Fruit fly (Drosophila melanogaster) whole organism, embryonic: ENCODE measurements around the gene CG46313.
A peak's percentile ranks its signal among the peaks of the same experiment; 100 is the strongest.

ENCODE experiments used
- ATbp ChIP-seq: fragments of 200-800 bp; sonication (Bioruptor generic); optimal IDR thresholded peaks from 2 replicates; lab custom pipeline; 2017; ENCODE audit warnings: missing biosample characterization, mild to moderate bottlenecking, missing genetic modification characterization, missing genetic modification reagents
- Adf1 ChIP-seq: fragments of 200-800 bp; sonication (Bioruptor generic); IDR thresholded peaks from 2 replicates; pipeline ENCODE4 v1.3.6; 2022; ENCODE audit warnings: missing biosample characterization, missing genetic modification characterization
- BtbVII ChIP-seq: fragments of 200-800 bp; sonication (Bioruptor generic); optimal IDR thresholded peaks from 3 replicates; lab custom pipeline; 2017; ENCODE audit warnings: missing biosample characterization, mild to moderate bottlenecking, missing genetic modification characterization
- CG10267 ChIP-seq: fragments of 200-800 bp; sonication (Bioruptor generic); optimal IDR thresholded peaks from 2 replicates; lab custom pipeline; 2018; ENCODE audit warnings: missing biosample characterization, mild to moderate bottlenecking, missing genetic modification characterization, moderate library complexity
- CG10462 ChIP-seq: fragments of 200-800 bp; sonication (Bioruptor generic); optimal IDR thresholded peaks from 2 replicates; lab custom pipeline; 2016; ENCODE audit warnings: missing biosample characterization, missing genetic modification characterization
- CG10959 ChIP-seq: fragments of 200-800 bp; sonication (Bioruptor generic); IDR thresholded peaks from 2 replicates; pipeline ENCODE4 v1.3.6; 2022; ENCODE audit warnings: missing biosample characterization, missing genetic modification characterization
- CG11456 ChIP-seq: fragments of 200-800 bp; sonication (Bioruptor generic); IDR thresholded peaks from 3 replicates; pipeline ENCODE4 v1.3.6; 2022; ENCODE audit warnings: missing biosample characterization, missing genetic modification characterization
- CG1233 ChIP-seq: fragments of 200-800 bp; sonication (Bioruptor generic); optimal IDR thresholded peaks from 4 replicates; lab custom pipeline; 2018; ENCODE audit warnings: missing biosample characterization, mild to moderate bottlenecking, missing genetic modification characterization
- CG14014 ChIP-seq: fragments of 200-800 bp; sonication (Bioruptor generic); IDR thresholded peaks from 2 replicates; pipeline ENCODE4 v1.3.6; 2022; ENCODE audit warnings: missing biosample characterization, missing genetic modification characterization
- CG1529 ChIP-seq: fragments of 200-800 bp; sonication (Bioruptor generic); optimal IDR thresholded peaks from 3 replicates; lab custom pipeline; 2018; ENCODE audit warnings: missing biosample characterization, missing genetic modification characterization
- CG15696 ChIP-seq: fragments of 200-800 bp; sonication (Bioruptor generic); optimal IDR thresholded peaks from 2 replicates; lab custom pipeline; 2019; ENCODE audit warnings: missing biosample characterization, mild to moderate bottlenecking, missing genetic modification characterization, moderate library complexity
- CG17328 ChIP-seq: fragments of 200-800 bp; sonication (Bioruptor generic); IDR thresholded peaks from 2 replicates; pipeline ENCODE4 v1.3.6; 2022; ENCODE audit warnings: missing biosample characterization, missing genetic modification characterization
- CG1832 ChIP-seq: fragments of 200-800 bp; sonication (Bioruptor generic); optimal IDR thresholded peaks from 2 replicates; lab custom pipeline; 2017; ENCODE audit warnings: missing biosample characterization, mild to moderate bottlenecking, missing genetic modification characterization, inconsistent platforms
- CG30403 ChIP-seq: fragments of 200-800 bp; sonication (Bioruptor generic); optimal IDR thresholded peaks from 3 replicates; lab custom pipeline; 2016; ENCODE audit warnings: missing biosample characterization, missing genetic modification characterization
- CG3847 ChIP-seq: fragments of 200-800 bp; sonication (Bioruptor generic); IDR thresholded peaks from 2 replicates; pipeline ENCODE4 v1.3.6; 2022; ENCODE audit warnings: missing biosample characterization, missing genetic modification characterization
- CG4360 ChIP-seq: fragments of 200-800 bp; sonication (Bioruptor generic); IDR thresholded peaks from 2 replicates; pipeline ENCODE4 v1.3.6; 2022; ENCODE audit warnings: missing biosample characterization, missing genetic modification characterization
- CG6854 ChIP-seq: fragments of 200-800 bp; sonication (Bioruptor generic); optimal IDR thresholded peaks from 3 replicates; lab custom pipeline; 2017; ENCODE audit warnings: missing biosample characterization, mild to moderate bottlenecking, missing genetic modification characterization
- CG7372 ChIP-seq: fragments of 200-800 bp; sonication (Bioruptor generic); IDR thresholded peaks from 2 replicates; pipeline ENCODE4 v1.3.6; 2022; ENCODE audit warnings: missing biosample characterization, missing genetic modification characterization
- CG9609 ChIP-seq: fragments of 200-800 bp; sonication (Bioruptor generic); optimal IDR thresholded peaks from 3 replicates; lab custom pipeline; 2016; ENCODE audit warnings: missing biosample characterization, missing genetic modification characterization
- CrebB ChIP-seq: fragments of 200-800 bp; sonication (Bioruptor generic); optimal IDR thresholded peaks from 3 replicates; lab custom pipeline; 2018; ENCODE audit warnings: missing biosample characterization, mild to moderate bottlenecking, missing genetic modification characterization
- Dbx ChIP-seq: fragments of 200-800 bp; sonication (Bioruptor generic); IDR thresholded peaks from 3 replicates; pipeline ENCODE4 v1.3.6; 2022; ENCODE audit warnings: missing biosample characterization, missing genetic modification characterization
- Dek ChIP-seq: fragments of 200-800 bp; sonication (Bioruptor generic); optimal IDR thresholded peaks from 3 replicates; lab custom pipeline; 2019; ENCODE audit warnings: missing biosample characterization, mild to moderate bottlenecking, missing genetic modification characterization, moderate library complexity
- Doc3 ChIP-seq: fragments of 200-800 bp; sonication (Bioruptor generic); IDR thresholded peaks from 3 replicates; pipeline ENCODE4 v1.3.6; 2022; ENCODE audit warnings: missing biosample characterization, missing genetic modification characterization; ENCODE audit not compliant: partially characterized antibody
- E2f2 ChIP-seq: fragments of 200-800 bp; sonication (Bioruptor generic); IDR thresholded peaks from 2 replicates; pipeline ENCODE4 v1.3.6; 2022; ENCODE audit warnings: missing biosample characterization, missing genetic modification characterization
- Hmx ChIP-seq: fragments of 200-800 bp; sonication (Bioruptor generic); optimal IDR thresholded peaks from 2 replicates; lab custom pipeline; 2016; ENCODE audit warnings: missing biosample characterization, missing genetic modification characterization
- Myb ChIP-seq: fragments of 200-800 bp; sonication (Bioruptor generic); optimal IDR thresholded peaks from 2 replicates; lab custom pipeline; 2016; ENCODE audit warnings: missing biosample characterization, missing genetic modification characterization
- Nf-YC ChIP-seq: fragments of 200-800 bp; optimal IDR thresholded peaks from 3 replicates; lab custom pipeline; 2019; ENCODE audit warnings: missing biosample characterization, mild to moderate bottlenecking, missing genetic modification characterization, moderate library complexity
- Rx ChIP-seq: fragments of 200-800 bp; sonication (Bioruptor generic); IDR thresholded peaks from 2 replicates; pipeline ENCODE4 v1.3.6; 2022; ENCODE audit warnings: missing biosample characterization, missing genetic modification characterization
- Sox102F ChIP-seq: fragments of 200-800 bp; sonication (Bioruptor generic); optimal IDR thresholded peaks from 2 replicates; lab custom pipeline; 2018; ENCODE audit warnings: missing biosample characterization, mild to moderate bottlenecking, missing genetic modification characterization, moderate library complexity
- Trl ChIP-seq, 3 experiments: fragments of >200 bp in 2 of 3; fragments of 200-800 bp in 1 of 3; sonication (Bioruptor generic) in 1 of 3; optimal IDR thresholded peaks; 2 replicates in 1 of 3; 3 replicates in 2 of 3; lab custom pipeline; 2016 to 2017; ENCODE audit warnings: missing biosample characterization in 1 of 3, missing genetic modification characterization in 1 of 3
- Vsx1 ChIP-seq: fragments of 200-800 bp; sonication (Bioruptor generic); optimal IDR thresholded peaks from 2 replicates; lab custom pipeline; 2017; ENCODE audit warnings: missing biosample characterization, mild to moderate bottlenecking, missing genetic modification characterization, missing genetic modification reagents
- ap ChIP-seq: fragments of 200-800 bp; sonication (Bioruptor generic); IDR thresholded peaks from 2 replicates; pipeline ENCODE4 v1.3.6; 2022; ENCODE audit warnings: missing biosample characterization, missing genetic modification characterization
- croc ChIP-seq: fragments of 200-800 bp; sonication (Bioruptor generic); conservative IDR thresholded peaks from 3 replicates; pipeline ENCODE4 v1.3.6; 2022; ENCODE audit warnings: missing biosample characterization, missing genetic modification characterization
- dmrt11E ChIP-seq: fragments of 200-800 bp; sonication (Bioruptor generic); optimal IDR thresholded peaks from 3 replicates; lab custom pipeline; 2018; ENCODE audit warnings: missing biosample characterization, mild to moderate bottlenecking, missing genetic modification characterization, moderate library complexity
- esg ChIP-seq: fragments of 200-800 bp; sonication (Bioruptor generic); conservative IDR thresholded peaks from 2 replicates; pipeline ENCODE4 v1.3.6; 2022; ENCODE audit warnings: missing biosample characterization, missing genetic modification characterization
- fd3F ChIP-seq: fragments of 200-800 bp; sonication (Bioruptor generic); optimal IDR thresholded peaks from 2 replicates; lab custom pipeline; 2018; ENCODE audit warnings: missing biosample characterization, mild to moderate bottlenecking, missing genetic modification characterization, moderate library complexity
- gem ChIP-seq: fragments of 200-800 bp; sonication (Bioruptor generic); optimal IDR thresholded peaks from 2 replicates; lab custom pipeline; 2019; ENCODE audit warnings: missing biosample characterization, mild to moderate bottlenecking, missing genetic modification characterization, moderate library complexity
- grau ChIP-seq: fragments of 200-800 bp; optimal IDR thresholded peaks from 3 replicates; lab custom pipeline; 2019; ENCODE audit warnings: missing biosample characterization, mild to moderate bottlenecking, missing genetic modification characterization, moderate library complexity
- grn ChIP-seq: fragments of 200-800 bp; sonication (Bioruptor generic); optimal IDR thresholded peaks from 3 replicates; lab custom pipeline; 2017; ENCODE audit warnings: missing biosample characterization, missing genetic modification characterization
- hkb ChIP-seq, 2 experiments: fragments of 200-800 bp in 1 of 2; fragments of >200 bp in 1 of 2; sonication (Bioruptor generic) in 1 of 2; IDR thresholded peaks in 1 of 2; optimal IDR thresholded peaks in 1 of 2; 2 replicates each; pipeline versions ENCODE4 v1.3.6 to Lab custom; 2017 to 2022; ENCODE audit warnings: missing biosample characterization in 1 of 2, missing genetic modification characterization in 1 of 2
- inv ChIP-seq: fragments of 200-800 bp; sonication (Bioruptor generic); IDR thresholded peaks from 2 replicates; pipeline ENCODE4 v1.3.6; 2022; ENCODE audit warnings: missing biosample characterization, missing genetic modification characterization; ENCODE audit not compliant: partially characterized antibody
- ken ChIP-seq: fragments of 200-800 bp; sonication (Bioruptor generic); IDR thresholded peaks from 3 replicates; pipeline ENCODE4 v1.3.6; 2022; ENCODE audit warnings: missing biosample characterization, missing genetic modification characterization
- knrl ChIP-seq: fragments of 200-800 bp; sonication (Bioruptor generic); IDR thresholded peaks from 3 replicates; pipeline ENCODE4 v1.3.6; 2022; ENCODE audit warnings: missing biosample characterization, missing genetic modification characterization; ENCODE audit not compliant: partially characterized antibody
- nom ChIP-seq: fragments of 200-800 bp; sonication (Bioruptor generic); optimal IDR thresholded peaks from 2 replicates; lab custom pipeline; 2017; ENCODE audit warnings: missing biosample characterization, missing genetic modification characterization, mild to moderate bottlenecking, moderate library complexity, missing genetic modification reagents
- sim ChIP-seq: fragments of 200-800 bp; sonication (Bioruptor generic); IDR thresholded peaks from 2 replicates; pipeline ENCODE4 v1.3.6; 2022; ENCODE audit warnings: missing biosample characterization, missing genetic modification characterization
- sisA ChIP-seq: fragments of 200-800 bp; sonication (Bioruptor generic); IDR thresholded peaks from 2 replicates; pipeline ENCODE4 v1.3.6; 2022; ENCODE audit warnings: missing biosample characterization, missing genetic modification characterization
- slp2 ChIP-seq: fragments of 200-800 bp; sonication (Bioruptor generic); optimal IDR thresholded peaks from 2 replicates; lab custom pipeline; 2016; ENCODE audit warnings: missing biosample characterization, missing genetic modification characterization
- trem ChIP-seq: fragments of 200-800 bp; optimal IDR thresholded peaks from 3 replicates; lab custom pipeline; 2019; ENCODE audit warnings: missing biosample characterization, mild to moderate bottlenecking, missing genetic modification characterization, moderate library complexity
- ttk ChIP-seq: fragments of 200-800 bp; sonication (Bioruptor generic); IDR thresholded peaks from 2 replicates; pipeline ENCODE4 v2.1.2; 2022; ENCODE audit warnings: missing biosample characterization, missing genetic modification characterization

The CG46313 gene

dm6 chr3R:26954020-26954672, 24.2 kb upstream of the CG46313 start (continued):
- peak; percentile 68 for TF ChIP-seq grau (tag; lab: Kevin White, UChicago)
- TF ChIP-seq CG1832 (GFP tag; lab: Kevin White, UChicago): peak; percentile 81
- TF ChIP-seq knrl: no peak
- no peak for TF ChIP-seq Doc3 (GFP tag; lab: Robert Waterston, UW)
- peak; percentile 29 for TF ChIP-seq CG6854 (GFP tag; lab: Kevin White, UChicago)
- TF ChIP-seq gem (tag; lab: Kevin White, UChicago): peak; percentile 85
- TF ChIP-seq Trl (optimal IDR thresholded peaks at IDR 0.05; lab: Kevin White, UChicago): peak in 1 of 2 experiments; percentile 17
- TF ChIP-seq Trl (GFP tag; optimal IDR thresholded peaks at IDR 0.05; lab: Kevin White, UChicago): no peak
- no peak for TF ChIP-seq hkb (optimal IDR thresholded peaks at IDR 0.05; lab: Kevin White, UChicago)
- peak; percentile 86 for TF ChIP-seq hkb (GFP tag; IDR thresholded peaks at IDR 0.05; lab: Robert Waterston, UW)
- TF ChIP-seq CG15696 (tag; lab: Kevin White, UChicago): no peak
- TF ChIP-seq CG7372 (GFP tag; lab: Robert Waterston, UW): peak; percentile 60
- peak; percentile 73 for TF ChIP-seq CG10267 (tag; lab: Kevin White, UChicago)
- no peak for TF ChIP-seq slp2 (GFP tag; lab: Kevin White, UChicago)
- no peak for TF ChIP-seq Myb (GFP tag; lab: Kevin White, UChicago)
- TF ChIP-seq esg (GFP tag; lab: Robert Waterston, UW): peak; percentile 74
- TF ChIP-seq ap (GFP tag; lab: Robert Waterston, UW): peak; percentile 67
- peak; percentile 49 for TF ChIP-seq CG1529 (GFP tag; lab: Kevin White, UChicago)
- peak; percentile 59 for TF ChIP-seq trem (tag; lab: Kevin White, UChicago)
- no peak for TF ChIP-seq Hmx (GFP tag; lab: Kevin White, UChicago)
- peak; percentile 95 for TF ChIP-seq Sox102F (GFP tag; lab: Kevin White, UChicago)
- peak; percentile 78 for TF ChIP-seq ATbp (GFP tag; lab: Kevin White, UChicago)
- TF ChIP-seq CG4360 (GFP tag; lab: Robert Waterston, UW): peak; percentile 67
- peak; percentile 81 for TF ChIP-seq sisA (GFP tag; lab: Robert Waterston, UW)
- TF ChIP-seq CG10462 (GFP tag; lab: Kevin White, UChicago): peak; percentile 19
- TF ChIP-seq BtbVII (GFP tag; lab: Kevin White, UChicago): peak; percentile 38
- TF ChIP-seq Dbx: peak; percentile 62; the same call in 1 of the 3 replicates
- peak; percentile 86 for TF ChIP-seq ken
- peak; percentile 69; the same call in 2 of the 3 replicates for TF ChIP-seq CG11456 (GFP tag; lab: Robert Waterston, UW)
- peak; percentile 55 for TF ChIP-seq CG30403 (GFP tag; lab: Kevin White, UChicago)
- peak; percentile 88 for TF ChIP-seq CG17328
- peak; percentile 62 for TF ChIP-seq Nf-YC (tag; lab: Kevin White, UChicago)
- TF ChIP-seq CG14014 (GFP tag; lab: Robert Waterston, UW): peak; percentile 50
- TF ChIP-seq grn (GFP tag; lab: Kevin White, UChicago): no peak
- TF ChIP-seq inv (GFP tag; lab: Robert Waterston, UW): no peak
- peak; percentile 62 for TF ChIP-seq E2f2
- TF ChIP-seq CG3847 (GFP tag; lab: Robert Waterston, UW): peak; percentile 50
- no peak; the same call in 1 of the 2 replicates for TF ChIP-seq sim (GFP tag; lab: Robert Waterston, UW)
- TF ChIP-seq Adf1: 0 out of 2 replicates have a peak, but pooled peaks have one; percentile 11
- TF ChIP-seq CrebB (tag; lab: Kevin White, UChicago): no peak
- TF ChIP-seq Vsx1: peak; percentile 67
- peak; percentile 70 for TF ChIP-seq Rx (GFP tag; lab: Robert Waterston, UW)
- TF ChIP-seq ttk: peak; percentile 89
- TF ChIP-seq Dek (tag; lab: Kevin White, UChicago): peak; percentile 53
- TF ChIP-seq CG1233 (GFP tag; lab: Kevin White, UChicago): peak; percentile 62
- peak; percentile 61 for TF ChIP-seq fd3F
- peak; percentile 64 for TF ChIP-seq dmrt11E
- TF ChIP-seq nom (GFP tag; lab: Kevin White, UChicago): peak; percentile 94
- TF ChIP-seq CG9609 (GFP tag; lab: Kevin White, UChicago): no peak
- TF ChIP-seq croc (GFP tag; lab: Robert Waterston, UW): peak; percentile 74
- TF ChIP-seq CG10959 (GFP tag; lab: Robert Waterston, UW): peak; percentile 26; the same call in 1 of the 2 replicates
